Fruit fly (Drosophila melanogaster): ENCODE data around the gene dco.

- TF ChIP-seq CG10959 (GFP tag; IDR thresholded peaks at IDR 0.05), result no peak
- no peak for TF ChIP-seq CG31224 (GFP tag; IDR thresholded peaks at IDR 0.05)
- TF ChIP-seq rib (GFP tag; IDR thresholded peaks at IDR 0.05), result no peak
- TF ChIP-seq CG12942 (GFP tag; optimal IDR thresholded peaks at IDR 0.05), result no peak
Measured at dm6 chr3R:31086394-31086793, 25.4 kb upstream of the dco start.
